Fruit fly (Drosophila melanogaster): ENCODE measurements around the gene Fhos.

DNA sequence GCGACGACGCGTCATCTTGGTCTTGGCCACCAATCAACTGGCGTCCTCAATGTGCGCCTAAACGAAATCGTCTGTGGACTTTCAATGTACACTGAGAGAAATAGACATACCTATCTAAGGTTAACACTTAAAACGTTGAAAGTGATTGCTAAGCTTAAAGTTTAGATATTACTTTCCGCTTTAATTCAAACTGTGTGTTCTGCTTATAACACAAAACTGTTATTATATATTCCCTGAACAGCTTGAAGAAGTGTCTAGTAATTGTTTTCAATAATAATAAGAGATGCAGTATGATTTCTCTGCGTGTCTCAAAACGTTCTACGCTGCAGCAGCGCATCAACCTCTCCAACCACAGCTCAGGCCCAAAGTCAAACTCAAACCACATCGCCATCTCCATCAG lies 28.6 kb downstream of the Fhos start:
- no peak for TF ChIP-seq kay (GFP tag; ENCODE audit: borderline replicate concordance)
- no peak for TF ChIP-seq CG11617 (GFP tag; optimal IDR thresholded peaks at IDR 0.05)
- no peak for TF ChIP-seq Hr96 (GFP tag; optimal IDR thresholded peaks at IDR 0.05)
- no peak for TF ChIP-seq CG14711 (tag; optimal IDR thresholded peaks at IDR 0.05)
- TF ChIP-seq tj (GFP tag; optimal IDR thresholded peaks at IDR 0.05): no peak
- no peak for TF ChIP-seq cic (GFP tag; optimal IDR thresholded peaks at IDR 0.05)
- TF ChIP-seq bab1 (GFP tag; optimal IDR thresholded peaks at IDR 0.05): peak; percentile 16
- no peak for TF ChIP-seq Clk (GFP tag; optimal IDR thresholded peaks at IDR 0.05)
- no peak for TF ChIP-seq pad (GFP tag; optimal IDR thresholded peaks at IDR 0.05)
